Worm (Caenorhabditis elegans): ENCODE results near the gene srh-130.

- TF ChIP-seq lag-1 (GFP tag; IDR thresholded peaks at IDR 0.05) (no peak), snpc-4 (GFP tag; optimal IDR thresholded peaks at IDR 0.05) (no peak), snpc-4 (tag; optimal IDR thresholded peaks at IDR 0.05) (no peak), ztf-6 (GFP tag; IDR thresholded peaks at IDR 0.05) (no peak), egrh-3 (GFP tag; IDR thresholded peaks at IDR 0.05) (no peak), dox-1 (GFP tag; IDR thresholded peaks at IDR 0.05) (no peak), unc-130 (GFP tag; optimal IDR thresholded peaks at IDR 0.05) (no peak), nfyb-1 (GFP tag; IDR thresholded peaks at IDR 0.05) (no peak), nhr-27 (tag; optimal IDR thresholded peaks at IDR 0.05) (no peak), hrde-1 (tag; optimal IDR thresholded peaks at IDR 0.05; ENCODE audit: borderline replicate concordance) (no peak), madf-8 (GFP tag; conservative IDR thresholded peaks at IDR 0.05) (no peak), ama-1 (optimal IDR thresholded peaks at IDR 0.05) (no peak), ama-1 (GFP tag; optimal IDR thresholded peaks at IDR 0.05) (no peak), Y53F4B.3 (GFP tag; IDR thresholded peaks at IDR 0.05) (no peak), repo-1 (tag; optimal IDR thresholded peaks at IDR 0.05) (no peak)
Measured at ce11 chrV:5146394-5146793, 4.6 kb upstream of the srh-130 start, which contains the start of gene F14F9.6.

Measured in whole organism, young adult.